Fruit fly (Drosophila melanogaster): ENCODE data around the gene CG32228.
A peak's percentile ranks its signal among the peaks of the same experiment; 100 is the strongest.

The CG32228 gene

dm6 chr3L:20309758-20310733 is 44.4 kb downstream of the CG32228 start (continued):
- TF ChIP-seq CG14667 (GFP tag; IDR thresholded peaks at IDR 0.05), result no peak
- peak; percentile 70 for TF ChIP-seq CoRest (tag; optimal IDR thresholded peaks at IDR 0.05)
- no peak for TF ChIP-seq Blimp-1 (GFP tag; optimal IDR thresholded peaks at IDR 0.05)
- TF ChIP-seq dm (GFP tag; optimal IDR thresholded peaks at IDR 0.05), result peak; percentile 30
- TF ChIP-seq ssp (GFP tag; IDR thresholded peaks at IDR 0.05), result peak; percentile 43
- peak; percentile 60 for TF ChIP-seq onecut (GFP tag; IDR thresholded peaks at IDR 0.05)
- TF ChIP-seq CG9932 (GFP tag; IDR thresholded peaks at IDR 0.05), result peak; percentile 79
- peak in 1 of 2 experiments; percentile 42 for TF ChIP-seq insv (GFP tag; optimal IDR thresholded peaks at IDR 0.05)
- TF ChIP-seq CG11247 (GFP tag; IDR thresholded peaks at IDR 0.05), result peak; percentile 57
- no peak for TF ChIP-seq Optix (GFP tag; IDR thresholded peaks at IDR 0.05)
- TF ChIP-seq Opbp (GFP tag; IDR thresholded peaks at IDR 0.05; ENCODE audit: partially characterized antibody), result peak; percentile 88
- TF ChIP-seq stc (GFP tag; IDR thresholded peaks at IDR 0.05), result no peak
- peak; percentile 48 for TF ChIP-seq Bteb2 (GFP tag; optimal IDR thresholded peaks at IDR 0.05)
- TF ChIP-seq fu2 (GFP tag; optimal IDR thresholded peaks at IDR 0.05), result peak; percentile 65
- TF ChIP-seq lbe (GFP tag; optimal IDR thresholded peaks at IDR 0.05), result peak; percentile 1
- TF ChIP-seq CG18599 (GFP tag; optimal IDR thresholded peaks at IDR 0.05), result no peak
- TF ChIP-seq CG12299 (tag; optimal IDR thresholded peaks at IDR 0.05), result no peak
- TF ChIP-seq Six4 (GFP tag; optimal IDR thresholded peaks at IDR 0.05), result peak; percentile 10
- no peak for TF ChIP-seq fru (optimal IDR thresholded peaks at IDR 0.05)
- TF ChIP-seq sim (GFP tag; IDR thresholded peaks at IDR 0.05), result no peak
- TF ChIP-seq CG11093 (GFP tag; IDR thresholded peaks at IDR 0.05), result no peak
- TF ChIP-seq Dek (tag; optimal IDR thresholded peaks at IDR 0.05), result peak; percentile 21
- TF ChIP-seq CG43689 (GFP tag; IDR thresholded peaks at IDR 0.05), result no peak
- TF ChIP-seq Side (GFP tag; optimal IDR thresholded peaks at IDR 0.05), result peak; percentile 40
- no peak for TF ChIP-seq Usf (GFP tag; optimal IDR thresholded peaks at IDR 0.05)
- no peak for TF ChIP-seq BtbVII (GFP tag; optimal IDR thresholded peaks at IDR 0.05)
- peak; percentile 43 for TF ChIP-seq CG12942 (GFP tag; optimal IDR thresholded peaks at IDR 0.05)
- TF ChIP-seq dan (GFP tag; IDR thresholded peaks at IDR 0.05), result no peak
- TF ChIP-seq CG34224 (GFP tag; IDR thresholded peaks at IDR 0.05; ENCODE audit: partially characterized antibody), result peak; percentile 85
- TF ChIP-seq CG3281 (GFP tag; optimal IDR thresholded peaks at IDR 0.05), result no peak
- no peak for TF ChIP-seq Kr (GFP tag; optimal IDR thresholded peaks at IDR 0.05)
- TF ChIP-seq CG16815 (GFP tag; optimal IDR thresholded peaks at IDR 0.05), result no peak
- peak; percentile 39 for TF ChIP-seq emc (GFP tag; optimal IDR thresholded peaks at IDR 0.05)
- peak; percentile 66 for TF ChIP-seq Mad (GFP tag; optimal IDR thresholded peaks at IDR 0.05)
- TF ChIP-seq hbn (GFP tag; IDR thresholded peaks at IDR 0.05; ENCODE audit: partially characterized antibody), result peak; percentile 85
- peak; percentile 83 for TF ChIP-seq CG7963 (GFP tag; IDR thresholded peaks at IDR 0.05; ENCODE audit: partially characterized antibody)
- peak; percentile 31 for TF ChIP-seq MESR4 (GFP tag; optimal IDR thresholded peaks at IDR 0.05)
- peak; percentile 66 for TF ChIP-seq CG9609 (GFP tag; optimal IDR thresholded peaks at IDR 0.05)
- no peak for TF ChIP-seq Awh (GFP tag; IDR thresholded peaks at IDR 0.05)
- peak; percentile 34 for TF ChIP-seq slp2 (GFP tag; optimal IDR thresholded peaks at IDR 0.05)
- TF ChIP-seq CG2116 (GFP tag; optimal IDR thresholded peaks at IDR 0.05), result peak; percentile 58
- TF ChIP-seq trh (GFP tag; optimal IDR thresholded peaks at IDR 0.05), result no peak
- no peak for TF ChIP-seq CG11085 (GFP tag; IDR thresholded peaks at IDR 0.05)
- peak; percentile 99 for TF ChIP-seq stwl (tag; optimal IDR thresholded peaks at IDR 0.05)
- 0 out of 2 replicates have a peak, but pooled peaks have one; percentile 22 for TF ChIP-seq CG10959 (GFP tag; IDR thresholded peaks at IDR 0.05)
- peak; percentile 30 for TF ChIP-seq luna (GFP tag; optimal IDR thresholded peaks at IDR 0.05)
- TF ChIP-seq hth (optimal IDR thresholded peaks at IDR 0.05), result no peak
- peak; percentile 73 for TF ChIP-seq sna (GFP tag; IDR thresholded peaks at IDR 0.05; ENCODE audit: partially characterized antibody)
- no peak for TF ChIP-seq PHDP (tag; optimal IDR thresholded peaks at IDR 0.05)
